Fruit fly (Drosophila melanogaster) whole organism, embryonic: ENCODE results near the gene E2f1.

ENCODE experiments used
- B-H2 ChIP-seq: fragments of 200-800 bp; sonication (Bioruptor generic); optimal IDR thresholded peaks from 2 replicates; lab custom pipeline; 2018; ENCODE audit warnings: missing biosample characterization, mild to moderate bottlenecking, missing genetic modification characterization
- Bgb ChIP-seq: fragments of 200-800 bp; sonication (Bioruptor generic); IDR thresholded peaks from 2 replicates; pipeline ENCODE4 v1.3.6; 2022; ENCODE audit warnings: missing biosample characterization, missing genetic modification characterization; ENCODE audit not compliant: partially characterized antibody
- CG10274 ChIP-seq: fragments of 200-800 bp; sonication (Bioruptor generic); optimal IDR thresholded peaks from 3 replicates; lab custom pipeline; 2017; ENCODE audit warnings: missing biosample characterization, mild to moderate bottlenecking, missing genetic modification characterization
- CG10654 ChIP-seq: fragments of 200-800 bp; sonication (Bioruptor generic); optimal IDR thresholded peaks from 2 replicates; lab custom pipeline; 2016; ENCODE audit warnings: missing biosample characterization, missing genetic modification characterization
- CG12071 ChIP-seq: fragments of 200-800 bp; sonication (Bioruptor generic); optimal IDR thresholded peaks from 3 replicates; lab custom pipeline; 2018; ENCODE audit warnings: missing biosample characterization, mild to moderate bottlenecking, missing genetic modification characterization
- CG12155 ChIP-seq: fragments of 200-800 bp; sonication (Bioruptor generic); optimal IDR thresholded peaks from 3 replicates; lab custom pipeline; 2016; ENCODE audit warnings: missing biosample characterization, missing genetic modification characterization
- CG13296 ChIP-seq: fragments of 200-800 bp; sonication (Bioruptor generic); optimal IDR thresholded peaks from 3 replicates; lab custom pipeline; 2018; ENCODE audit warnings: missing biosample characterization, mild to moderate bottlenecking, missing genetic modification characterization
- CG15514 ChIP-seq: fragments of 200-800 bp; sonication (Bioruptor generic); optimal IDR thresholded peaks from 3 replicates; lab custom pipeline; 2017; ENCODE audit warnings: missing biosample characterization, missing genetic modification characterization, mild to moderate bottlenecking, moderate library complexity, missing genetic modification reagents
- CG16815 ChIP-seq: fragments of 200-800 bp; sonication (Bioruptor generic); optimal IDR thresholded peaks from 3 replicates; lab custom pipeline; 2017; ENCODE audit warnings: missing biosample characterization, mild to moderate bottlenecking, missing genetic modification characterization
- CG17186 ChIP-seq: fragments of 200-800 bp; sonication (Bioruptor generic); optimal IDR thresholded peaks from 3 replicates; lab custom pipeline; 2017; ENCODE audit warnings: missing biosample characterization, missing genetic modification reagents, missing genetic modification characterization
- CG17359 ChIP-seq: fragments of 200-800 bp; sonication (Bioruptor generic); optimal IDR thresholded peaks from 3 replicates; lab custom pipeline; 2018; ENCODE audit warnings: missing biosample characterization, mild to moderate bottlenecking, missing genetic modification characterization, moderate library complexity
- CG17612 ChIP-seq: fragments of 200-800 bp; sonication (Bioruptor generic); IDR thresholded peaks from 2 replicates; pipeline ENCODE4 v1.3.6; 2022; ENCODE audit warnings: missing biosample characterization, missing genetic modification characterization
- CG17802 ChIP-seq: fragments of 200-800 bp; sonication (Bioruptor generic); optimal IDR thresholded peaks from 2 replicates; lab custom pipeline; 2018; ENCODE audit warnings: missing biosample characterization, mild to moderate bottlenecking, missing genetic modification characterization, moderate library complexity
- CG2712 ChIP-seq: fragments of 200-800 bp; optimal IDR thresholded peaks from 3 replicates; lab custom pipeline; 2019; ENCODE audit warnings: missing biosample characterization, mild to moderate bottlenecking, missing genetic modification characterization, moderate library complexity
- CG3163 ChIP-seq: fragments of 200-800 bp; sonication (Bioruptor generic); optimal IDR thresholded peaks from 3 replicates; lab custom pipeline; 2016; ENCODE audit warnings: missing biosample characterization, missing genetic modification characterization
- CG34376 ChIP-seq: fragments of 200-800 bp; sonication (Bioruptor generic); optimal IDR thresholded peaks from 2 replicates; lab custom pipeline; 2018; ENCODE audit warnings: missing biosample characterization, mild to moderate bottlenecking, missing genetic modification characterization
- CG4424 ChIP-seq: fragments of 200-800 bp; sonication (Bioruptor generic); optimal IDR thresholded peaks from 3 replicates; lab custom pipeline; 2016; ENCODE audit warnings: missing biosample characterization, missing genetic modification characterization
- CG7928 ChIP-seq: fragments of 200-800 bp; sonication (Bioruptor generic); optimal IDR thresholded peaks from 2 replicates; lab custom pipeline; 2017; ENCODE audit warnings: missing biosample characterization, mild to moderate bottlenecking, missing genetic modification characterization
- CG8089 ChIP-seq: fragments of 200-800 bp; sonication (Bioruptor generic); optimal IDR thresholded peaks from 3 replicates; lab custom pipeline; 2016; ENCODE audit warnings: missing biosample characterization, missing genetic modification characterization
- CG8924 ChIP-seq: fragments of 200-800 bp; optimal IDR thresholded peaks from 3 replicates; lab custom pipeline; 2019; ENCODE audit warnings: missing biosample characterization, mild to moderate bottlenecking, missing genetic modification characterization, moderate library complexity
- Chrac-16 ChIP-seq: fragments of 200-800 bp; sonication (Bioruptor generic); optimal IDR thresholded peaks from 3 replicates; lab custom pipeline; 2016; ENCODE audit warnings: missing biosample characterization, missing genetic modification characterization
- Ets97D ChIP-seq: fragments of 200-800 bp; sonication (Bioruptor generic); optimal IDR thresholded peaks from 3 replicates; lab custom pipeline; 2016; ENCODE audit warnings: missing biosample characterization, missing genetic modification characterization
- Gsc ChIP-seq: fragments of 200-800 bp; sonication (Bioruptor generic); IDR thresholded peaks from 2 replicates; pipeline ENCODE4 v1.3.6; 2022; ENCODE audit warnings: missing biosample characterization, missing genetic modification characterization
- HLH54F ChIP-seq: fragments of 200-800 bp; sonication (Bioruptor generic); optimal IDR thresholded peaks from 3 replicates; lab custom pipeline; 2016; ENCODE audit warnings: missing biosample characterization, missing genetic modification characterization
- Hand ChIP-seq: fragments of 200-800 bp; sonication (Bioruptor generic); optimal IDR thresholded peaks from 2 replicates; lab custom pipeline; 2017; ENCODE audit warnings: mild to moderate bottlenecking, missing biosample characterization, missing genetic modification reagents, missing genetic modification characterization
- Hey ChIP-seq: fragments of 200-800 bp; sonication (Bioruptor generic); optimal IDR thresholded peaks from 3 replicates; lab custom pipeline; 2018; ENCODE audit warnings: missing biosample characterization, mild to moderate bottlenecking, missing genetic modification characterization
- Hmx ChIP-seq: fragments of 200-800 bp; sonication (Bioruptor generic); optimal IDR thresholded peaks from 2 replicates; lab custom pipeline; 2016; ENCODE audit warnings: missing biosample characterization, missing genetic modification characterization
- NK7.1 ChIP-seq: fragments of 200-800 bp; sonication (Bioruptor generic); optimal IDR thresholded peaks from 3 replicates; lab custom pipeline; 2016; ENCODE audit warnings: missing biosample characterization, missing genetic modification characterization
- Neu2 ChIP-seq: fragments of 200-800 bp; sonication (Bioruptor generic); optimal IDR thresholded peaks from 3 replicates; lab custom pipeline; 2016; ENCODE audit warnings: missing biosample characterization, missing genetic modification characterization, borderline replicate concordance
- Pdp1 ChIP-seq, 2 experiments: fragments of 200-800 bp; sonication (Bioruptor generic); optimal IDR thresholded peaks; 3 replicates each; lab custom pipeline; 2016; ENCODE audit warnings: missing biosample characterization in 2 of 2, missing genetic modification characterization in 2 of 2, mild to moderate bottlenecking in 1 of 2, moderate library complexity in 1 of 2
- Sox100B ChIP-seq: fragments of 200-800 bp; sonication (Bioruptor generic); optimal IDR thresholded peaks from 3 replicates; lab custom pipeline; 2018; ENCODE audit warnings: missing biosample characterization, mild to moderate bottlenecking, missing genetic modification characterization
- Sox102F ChIP-seq: fragments of 200-800 bp; sonication (Bioruptor generic); optimal IDR thresholded peaks from 2 replicates; lab custom pipeline; 2018; ENCODE audit warnings: missing biosample characterization, mild to moderate bottlenecking, missing genetic modification characterization, moderate library complexity
- Stat92E ChIP-seq, 3 experiments: fragments of >200 bp in 2 of 3; fragments of 200-800 bp in 1 of 3; sonication (Bioruptor generic) in 1 of 3; optimal IDR thresholded peaks; 2 replicates each; lab custom pipeline; 2017 to 2019; ENCODE audit warnings: missing biosample characterization in 3 of 3, missing genetic modification characterization in 3 of 3, mild to moderate bottlenecking in 1 of 3, moderate library complexity in 1 of 3
- Tbp ChIP-seq: fragments of >200 bp; optimal IDR thresholded peaks from 2 replicates; lab custom pipeline; 2018; ENCODE audit warnings: missing biosample characterization, missing genetic modification characterization
- YL-1 ChIP-seq: fragments of 200-800 bp; sonication (Bioruptor generic); optimal IDR thresholded peaks from 3 replicates; lab custom pipeline; 2017; ENCODE audit warnings: missing biosample characterization, mild to moderate bottlenecking, missing genetic modification characterization
- ac ChIP-seq: fragments of 200-800 bp; sonication (Bioruptor generic); optimal IDR thresholded peaks from 3 replicates; lab custom pipeline; 2017; ENCODE audit warnings: missing biosample characterization, mild to moderate bottlenecking, missing genetic modification characterization
- en ChIP-seq: fragments of 200-800 bp; sonication (Bioruptor generic); optimal IDR thresholded peaks from 2 replicates; lab custom pipeline; 2016; ENCODE audit warnings: missing biosample characterization, missing genetic modification characterization
- ewg ChIP-seq: fragments of 200-800 bp; sonication (Bioruptor generic); optimal IDR thresholded peaks from 3 replicates; lab custom pipeline; 2017; ENCODE audit warnings: mild to moderate bottlenecking, missing biosample characterization, missing genetic modification reagents, missing genetic modification characterization
- ftz-f1 ChIP-seq: fragments of 200-800 bp; sonication (Bioruptor generic); optimal IDR thresholded peaks from 2 replicates; lab custom pipeline; 2016; ENCODE audit warnings: missing biosample characterization, missing genetic modification characterization
- fu2 ChIP-seq: fragments of 200-800 bp; sonication (Bioruptor generic); optimal IDR thresholded peaks from 2 replicates; lab custom pipeline; 2016; ENCODE audit warnings: missing biosample characterization, missing genetic modification characterization
- gcm2 ChIP-seq: fragments of 200-800 bp; sonication (Bioruptor generic); optimal IDR thresholded peaks from 2 replicates; lab custom pipeline; 2016; ENCODE audit warnings: missing biosample characterization, missing genetic modification characterization
- gfzf ChIP-seq: fragments of 200-800 bp; sonication (Bioruptor generic); optimal IDR thresholded peaks from 2 replicates; lab custom pipeline; 2016; ENCODE audit warnings: missing biosample characterization, mild to moderate bottlenecking, missing genetic modification characterization, moderate library complexity
- gsb-n ChIP-seq: fragments of 200-800 bp; sonication (Bioruptor generic); optimal IDR thresholded peaks from 3 replicates; lab custom pipeline; 2018; ENCODE audit warnings: missing biosample characterization, mild to moderate bottlenecking, missing genetic modification characterization
- her ChIP-seq: fragments of 200-800 bp; sonication (Bioruptor generic); optimal IDR thresholded peaks from 2 replicates; lab custom pipeline; 2016; ENCODE audit warnings: missing biosample characterization, missing genetic modification characterization
- ind ChIP-seq: fragments of 200-800 bp; sonication (Bioruptor generic); optimal IDR thresholded peaks from 3 replicates; lab custom pipeline; 2016; ENCODE audit warnings: missing biosample characterization, missing genetic modification characterization
- oc ChIP-seq: fragments of 200-800 bp; sonication (Bioruptor generic); optimal IDR thresholded peaks from 2 replicates; lab custom pipeline; 2018; ENCODE audit warnings: missing biosample characterization, mild to moderate bottlenecking, missing genetic modification characterization, moderate library complexity
- pzg ChIP-seq: fragments of 200-800 bp; sonication (Bioruptor generic); optimal IDR thresholded peaks from 3 replicates; lab custom pipeline; 2018; ENCODE audit warnings: missing biosample characterization, mild to moderate bottlenecking, missing genetic modification characterization, moderate library complexity
- sd ChIP-seq: fragments of 200-800 bp; sonication (Bioruptor generic); optimal IDR thresholded peaks from 3 replicates; lab custom pipeline; 2018; ENCODE audit warnings: missing biosample characterization, mild to moderate bottlenecking, missing genetic modification characterization, moderate library complexity
- tap ChIP-seq: fragments of 200-800 bp; optimal IDR thresholded peaks from 3 replicates; lab custom pipeline; 2019; ENCODE audit warnings: missing biosample characterization, mild to moderate bottlenecking, missing genetic modification characterization, moderate library complexity

The E2f1 gene

DNA sequence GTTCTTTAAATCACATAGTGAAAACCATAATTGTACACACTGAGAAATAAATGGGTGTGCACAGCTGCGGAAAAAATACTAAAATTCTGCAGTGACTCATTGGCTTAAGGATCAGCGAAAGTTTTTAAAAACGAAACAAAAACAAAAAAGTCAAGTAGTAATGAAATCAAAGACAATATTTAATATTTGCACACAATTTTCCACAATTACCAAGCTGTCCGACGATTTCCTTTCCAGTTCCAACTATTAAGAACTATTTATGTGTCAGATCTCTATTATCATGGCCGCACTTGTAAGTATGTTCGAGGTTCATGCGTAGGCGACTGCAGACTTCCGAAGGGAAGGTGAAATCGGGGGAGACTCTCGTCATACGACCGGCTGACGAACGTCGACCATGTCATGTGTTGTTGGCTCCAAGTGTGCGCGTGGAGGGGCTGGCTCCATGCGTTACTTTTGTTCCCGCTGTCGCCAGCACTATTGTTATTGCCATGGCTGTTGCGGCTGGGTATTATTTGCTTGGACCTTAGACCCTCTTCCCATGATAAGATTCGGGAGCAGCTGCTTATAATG is 45.7 kb downstream of the E2f1 start (continued):
- TF ChIP-seq ewg (peak; percentile 21), CG4424 (peak; percentile 60), ind (peak; percentile 35), CG17612 (GFP tag; lab: Robert Waterston, UW) (no peak), CG13296 (GFP tag; lab: Kevin White, UChicago) (peak; percentile 4), fu2 (GFP tag; lab: Kevin White, UChicago) (peak; percentile 66), Bgb (GFP tag; lab: Robert Waterston, UW) (no peak), sd (tag; lab: Kevin White, UChicago) (peak; percentile 35), CG17359 (tag; lab: Kevin White, UChicago) (peak; percentile 41), CG2712 (tag; lab: Kevin White, UChicago) (peak; percentile 44), CG8089 (GFP tag; lab: Kevin White, UChicago) (peak; percentile 40), CG8924 (tag; lab: Kevin White, UChicago) (peak; percentile 66), her (GFP tag; lab: Kevin White, UChicago) (peak; percentile 33), Stat92E (GFP tag; optimal IDR thresholded peaks at IDR 0.05; lab: Kevin White, UChicago) (no peak), Sox102F (GFP tag; lab: Kevin White, UChicago) (peak; percentile 68), YL-1 (peak; percentile 10), gfzf (no peak), Neu2 (GFP tag; lab: Kevin White, UChicago) (no peak), Pdp1 (GFP tag; optimal IDR thresholded peaks at IDR 0.05; lab: Kevin White, UChicago) (peak in 1 of 2 experiments; percentile 35), CG16815 (GFP tag; lab: Kevin White, UChicago) (peak; percentile 34), CG17186 (GFP tag; lab: Kevin White, UChicago) (no peak), CG12071 (GFP tag; lab: Kevin White, UChicago) (peak; percentile 13), NK7.1 (GFP tag; lab: Kevin White, UChicago) (peak; percentile 24), ac (GFP tag; lab: Kevin White, UChicago) (no peak), Hey (tag; lab: Kevin White, UChicago) (peak; percentile 18), Hand (GFP tag; lab: Kevin White, UChicago) (peak; percentile 53), gcm2 (GFP tag; lab: Kevin White, UChicago) (no peak), Ets97D (GFP tag; lab: Kevin White, UChicago) (peak; percentile 5), Chrac-16 (GFP tag; lab: Kevin White, UChicago) (peak; percentile 38), Gsc (GFP tag; lab: Robert Waterston, UW) (no peak), B-H2 (GFP tag; lab: Kevin White, UChicago) (peak; percentile 22), CG10654 (GFP tag; lab: Kevin White, UChicago) (peak; percentile 33), en (GFP tag; lab: Kevin White, UChicago) (peak; percentile 42), pzg (no peak), Sox100B (peak; percentile 24), CG7928 (peak; percentile 34), CG17802 (tag; lab: Kevin White, UChicago) (no peak), CG12155 (GFP tag; lab: Kevin White, UChicago) (peak; percentile 46), gsb-n (peak; percentile 1), oc (tag; lab: Kevin White, UChicago) (peak; percentile 5), CG34376 (GFP tag; lab: Kevin White, UChicago) (no peak), HLH54F (GFP tag; lab: Kevin White, UChicago) (peak; percentile 51), CG15514 (GFP tag; lab: Kevin White, UChicago) (peak; percentile 34), ftz-f1 (GFP tag; lab: Kevin White, UChicago) (peak; percentile 72), CG3163 (GFP tag; lab: Kevin White, UChicago) (peak; percentile 26), tap (tag; lab: Kevin White, UChicago) (peak; percentile 55), Hmx (GFP tag; lab: Kevin White, UChicago) (peak; percentile 1), CG10274 (GFP tag; lab: Kevin White, UChicago) (peak; percentile 53), Tbp (GFP tag; lab: Kevin White, UChicago) (no peak)
